Worm (Caenorhabditis elegans): ENCODE results near the gene C29F7.2.

Gene C29F7.2

DNA sequence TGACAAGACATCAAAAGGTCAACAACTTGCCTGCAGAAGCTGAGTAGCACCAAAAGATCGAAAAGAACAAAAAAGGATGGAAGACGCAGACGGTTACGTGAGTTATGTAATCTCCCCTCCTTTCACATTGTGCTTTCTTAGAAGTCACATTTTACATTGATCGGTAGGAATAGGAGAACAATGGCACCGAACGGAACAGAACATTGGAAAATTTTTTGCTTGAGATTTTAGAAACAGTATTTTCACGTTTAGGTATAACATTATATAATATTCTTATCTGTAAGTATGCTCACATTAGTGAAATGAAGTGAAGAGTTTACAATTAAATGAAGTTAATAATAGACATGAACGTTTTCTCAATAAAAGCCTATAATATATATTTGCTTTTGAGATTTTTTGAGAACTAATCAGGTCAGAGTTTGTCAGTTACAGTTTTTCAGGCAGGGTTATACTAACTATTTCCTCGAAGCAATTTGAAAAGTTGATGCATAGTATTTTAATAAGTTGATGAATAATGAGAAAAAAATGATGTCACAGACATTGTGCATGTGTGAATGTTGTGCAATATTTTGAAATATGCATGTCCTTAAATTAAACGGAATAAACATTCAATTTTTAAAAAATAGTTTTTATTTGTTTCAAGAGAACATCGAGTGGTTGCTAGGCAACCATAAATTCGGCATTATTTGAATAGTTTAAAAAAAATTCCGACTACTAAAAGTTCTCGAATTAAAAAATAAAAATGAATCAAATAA is 34.7 kb upstream of the C29F7.2 start:
- TF ChIP-seq dmd-6 (GFP tag; IDR thresholded peaks at IDR 0.05) (no peak), hlh-30 (tag; optimal IDR thresholded peaks at IDR 0.05; ENCODE audit: insufficient read depth) (peak; percentile 0), zip-2 (tag; optimal IDR thresholded peaks at IDR 0.05) (peak; percentile 95), unc-62 (GFP tag; optimal IDR thresholded peaks at IDR 0.05 in 1 of 2) (peak in 1 of 2 experiments; percentile 29), unc-62 (tag; optimal IDR thresholded peaks at IDR 0.05) (no peak), aha-1 (tag) (peak; percentile 95), F37D6.2 (tag; optimal IDR thresholded peaks at IDR 0.05) (no peak), ces-1 (GFP tag; optimal IDR thresholded peaks at IDR 0.05) (no peak), Y48G9A.11 (GFP tag; IDR thresholded peaks at IDR 0.05) (no peak)

DNA sequence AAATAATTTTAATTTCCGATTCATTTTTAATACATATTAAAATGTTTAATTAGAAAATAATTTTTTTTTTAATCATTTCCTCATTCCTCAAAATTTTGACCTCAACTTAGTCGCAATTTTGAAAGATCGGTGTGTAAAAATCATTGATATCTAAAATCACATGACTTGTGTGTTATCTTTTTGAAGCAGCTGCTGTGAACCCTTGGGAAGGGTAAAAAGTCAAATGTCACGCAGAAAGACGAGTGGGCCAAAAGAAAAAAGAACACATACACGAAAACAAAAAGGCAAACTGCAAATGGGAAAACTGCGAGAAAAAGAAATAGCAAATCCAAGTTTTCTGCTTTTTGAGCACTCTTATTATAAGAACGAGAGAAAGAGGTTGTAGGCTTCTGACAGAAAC is 32.6 kb upstream of the C29F7.2 start:
- TF ChIP-seq ceh-44 (GFP tag; IDR thresholded peaks at IDR 0.05) = no peak
- TF ChIP-seq nhr-76 (tag; optimal IDR thresholded peaks at IDR 0.05) = no peak
- peak in 1 of 2 experiments; percentile 42 for TF ChIP-seq hif-1 (tag; optimal IDR thresholded peaks at IDR 0.05)
- TF ChIP-seq lsy-2 (tag; optimal IDR thresholded peaks at IDR 0.05) = peak in 1 of 2 experiments; percentile 38
- TF ChIP-seq unc-62 (GFP tag; optimal IDR thresholded peaks at IDR 0.05 in 1 of 2) = peak in 1 of 2 experiments; percentile 22
- TF ChIP-seq unc-62 (tag; optimal IDR thresholded peaks at IDR 0.05) = no peak
- TF ChIP-seq daf-16 (GFP tag; optimal IDR thresholded peaks at IDR 0.05) = peak in 1 of 2 experiments; percentile 12
- no peak for TF ChIP-seq daf-16 (tag; optimal IDR thresholded peaks at IDR 0.05)
- TF ChIP-seq hlh-30 (tag; optimal IDR thresholded peaks at IDR 0.05; ENCODE audit: insufficient read depth) = peak; percentile 81

- TF ChIP-seq ceh-20 (GFP tag; IDR thresholded peaks at IDR 0.05) (no peak), unc-62 (GFP tag; optimal IDR thresholded peaks at IDR 0.05 in 1 of 2) (peak in 1 of 2 experiments; percentile 94), unc-62 (tag; optimal IDR thresholded peaks at IDR 0.05) (no peak), snpc-4 (tag; optimal IDR thresholded peaks at IDR 0.05) (no peak)
These were observed 31.1 kb upstream of the C29F7.2 start for ce11 chrX:13384743-13385142.

- TF ChIP-seq pqm-1 (tag; optimal IDR thresholded peaks at IDR 0.05) (no peak), unc-62 (GFP tag; optimal IDR thresholded peaks at IDR 0.05 in 1 of 2) (peak in 1 of 2 experiments; percentile 11), unc-62 (tag; optimal IDR thresholded peaks at IDR 0.05) (no peak), nhr-25 (tag; optimal IDR thresholded peaks at IDR 0.05; ENCODE audit: borderline replicate concordance, insufficient read depth) (peak; percentile 1), mep-1 (tag; optimal IDR thresholded peaks at IDR 0.05) (no peak)
These were observed 28.4 kb upstream of the C29F7.2 start, which contains the start of gene C49F8.3 for ce11 chrX:13387497-13387953. TSS of gene C49F8.3 (minus strand) at chrX:13387547.

ce11 chrX:13388829-13389228 is 27.0 kb upstream of the C29F7.2 start:
- TF ChIP-seq arid-1 (GFP tag; conservative IDR thresholded peaks at IDR 0.05) (no peak), unc-62 (GFP tag; optimal IDR thresholded peaks at IDR 0.05 in 1 of 2) (peak in 1 of 2 experiments; percentile 59), unc-62 (tag; optimal IDR thresholded peaks at IDR 0.05) (no peak), daf-19 (GFP tag; conservative IDR thresholded peaks at IDR 0.05) (no peak), nhr-48 (tag; optimal IDR thresholded peaks at IDR 0.05) (peak; percentile 5), mxl-3 (GFP tag; optimal IDR thresholded peaks at IDR 0.05) (peak; percentile 48)

- TF ChIP-seq daf-8 (GFP tag; IDR thresholded peaks at IDR 0.05) (no peak), F37D6.2 (tag; optimal IDR thresholded peaks at IDR 0.05) (no peak), aha-1 (tag) (peak; percentile 33), lin-29 (GFP tag; IDR thresholded peaks at IDR 0.05) (no peak), nhr-28 (tag; optimal IDR thresholded peaks at IDR 0.05) (no peak), daf-16 (GFP tag; optimal IDR thresholded peaks at IDR 0.05) (no peak), daf-16 (tag; optimal IDR thresholded peaks at IDR 0.05) (no peak)
These were observed 20.9 kb upstream of the C29F7.2 start, which contains the start of gene irld-2 for ce11 chrX:13394971-13395370. TSS of gene irld-2 (minus strand) at chrX:13395071.

All from whole organism, L4 larva.